Worm (Caenorhabditis elegans) whole organism, L1 larva: ENCODE data around the gene Y54G11A.9.

Experiments
- C16A3.4 ChIP-seq: fragments of 150-350 bp; optimal IDR thresholded peaks from 2 replicates; lab custom pipeline; 2014; ENCODE audit warnings: missing biosample characterization, missing genetic modification characterization
- C34B4.2 ChIP-seq: sonication (generic microtip); optimal IDR thresholded peaks from 2 replicates; lab custom pipeline; 2017; ENCODE audit warnings: mild to moderate bottlenecking, missing genetic modification characterization, missing compliant biosample characterization
- Y116A8C.19 ChIP-seq: sonication (generic microtip); optimal IDR thresholded peaks from 2 replicates; lab custom pipeline; 2016; ENCODE audit warnings: missing compliant biosample characterization, missing genetic modification characterization, borderline replicate concordance
- aha-1 ChIP-seq: fragments of 150-350 bp; optimal IDR thresholded peaks from 2 replicates; lab custom pipeline; 2014; ENCODE audit warnings: missing biosample characterization, missing genetic modification characterization
- alr-1 ChIP-seq: fragments of 200-800 bp; sonication (Bioruptor generic); optimal IDR thresholded peaks from 2 replicates; lab custom pipeline; 2018; ENCODE audit warnings: borderline replicate concordance, mild to moderate bottlenecking, missing genetic modification characterization, missing compliant biosample characterization
- blmp-1 ChIP-seq: fragments of 150-350 bp; optimal IDR thresholded peaks from 2 replicates; lab custom pipeline; 2014; ENCODE audit warnings: missing biosample characterization, missing genetic modification characterization
- ceh-63 ChIP-seq: fragments of 200-800 bp; sonication (Bioruptor generic); optimal IDR thresholded peaks from 2 replicates; lab custom pipeline; 2018; ENCODE audit warnings: mild to moderate bottlenecking, missing genetic modification characterization, missing compliant biosample characterization
- ceh-8 ChIP-seq: fragments of 200-800 bp; sonication (Bioruptor generic); optimal IDR thresholded peaks from 2 replicates; lab custom pipeline; 2018; ENCODE audit warnings: mild to moderate bottlenecking, missing genetic modification characterization, moderate library complexity, missing compliant biosample characterization
- ceh-82 ChIP-seq, 3 experiments: fragments of 150-350 bp in 1 of 3; sonication (generic microtip) in 2 of 3; optimal IDR thresholded peaks; 2 replicates each; lab custom pipeline; 2014 to 2017; ENCODE audit warnings: missing biosample characterization in 3 of 3, missing genetic modification characterization in 3 of 3
- dpl-1 ChIP-seq, 3 experiments: fragments of 150-350 bp in 2 of 3; sonication (generic microtip) in 1 of 3; optimal IDR thresholded peaks; 2 replicates each; lab custom pipeline; 2014 to 2017; ENCODE audit warnings: missing biosample characterization in 3 of 3, missing genetic modification characterization in 3 of 3, missing genetic modification reagents in 3 of 3
- dsc-1 ChIP-seq: sonication (generic microtip); optimal IDR thresholded peaks from 2 replicates; lab custom pipeline; 2016; ENCODE audit warnings: mild to moderate bottlenecking, missing genetic modification characterization, missing compliant biosample characterization
- efl-1 ChIP-seq, 4 experiments: fragments of 150-350 bp; optimal IDR thresholded peaks in 3 of 4; peaks in 1 of 4; 1 replicate in 1 of 4; 2 replicates in 3 of 4; lab custom pipeline; 2014; ENCODE audit warnings: missing biosample characterization in 2 of 4, missing genetic modification characterization in 2 of 4, missing genetic modification reagents in 2 of 4
- egl-13 ChIP-seq: sonication (generic microtip); optimal IDR thresholded peaks from 2 replicates; lab custom pipeline; 2016; ENCODE audit warnings: missing genotype, missing genetic modification reagents, missing genetic modification characterization, missing compliant biosample characterization
- egl-27 ChIP-seq, 2 experiments: fragments of 150-350 bp in 1 of 2; sonication (generic microtip); optimal IDR thresholded peaks; 3 replicates each; lab custom pipeline; 2017 to 2018; ENCODE audit warnings: missing biosample characterization in 2 of 2, missing genetic modification characterization in 2 of 2, missing genetic modification reagents in 2 of 2
- elt-2 ChIP-seq: sonication (generic microtip); optimal IDR thresholded peaks from 2 replicates; lab custom pipeline; 2016; ENCODE audit warnings: missing genetic modification characterization, mild to moderate bottlenecking, inconsistent platforms, missing compliant biosample characterization, missing genetic modification reagents
- elt-3 ChIP-seq, 6 experiments: fragments of 150-350 bp in 1 of 6; sonication (generic microtip); optimal IDR thresholded peaks; 2 replicates each; lab custom pipeline; 2017 to 2018; ENCODE audit warnings: missing biosample characterization in 6 of 6, missing genetic modification characterization in 6 of 6, inconsistent platforms in 1 of 6
- fkh-10 ChIP-seq: sonication (generic microtip); optimal IDR thresholded peaks from 2 replicates; lab custom pipeline; 2017; ENCODE audit warnings: missing biosample characterization, missing genetic modification reagents, missing genetic modification characterization
- fkh-4 ChIP-seq: sonication (generic microtip); optimal IDR thresholded peaks from 2 replicates; lab custom pipeline; 2016; ENCODE audit warnings: missing compliant biosample characterization, missing genetic modification characterization, borderline replicate concordance
- fkh-8 ChIP-seq: sonication (generic microtip); optimal IDR thresholded peaks from 2 replicates; lab custom pipeline; 2016; ENCODE audit warnings: mild to moderate bottlenecking, missing genetic modification characterization, missing compliant biosample characterization
- hlh-17 ChIP-seq: fragments of 200-800 bp; sonication (Bioruptor generic); optimal IDR thresholded peaks from 2 replicates; lab custom pipeline; 2018; ENCODE audit warnings: missing genetic modification characterization, mild to moderate bottlenecking, missing compliant biosample characterization, moderate library complexity, borderline replicate concordance
- hpl-2 ChIP-seq: fragments of 150-350 bp; optimal IDR thresholded peaks from 2 replicates; lab custom pipeline; 2014; ENCODE audit warnings: missing biosample characterization, missing genetic modification reagents, missing genetic modification characterization
- lin-13 ChIP-seq: fragments of 150-350 bp; optimal IDR thresholded peaks from 2 replicates; lab custom pipeline; 2014; ENCODE audit warnings: missing biosample characterization, missing genetic modification reagents, missing genetic modification characterization
- lin-14 ChIP-seq: fragments of 200-800 bp; sonication (Bioruptor generic); optimal IDR thresholded peaks from 2 replicates; lab custom pipeline; 2018; ENCODE audit warnings: mild to moderate bottlenecking, missing genetic modification characterization, moderate library complexity, missing compliant biosample characterization
- lin-15B ChIP-seq: fragments of 150-350 bp; sonication (generic microtip); optimal IDR thresholded peaks from 3 replicates; lab custom pipeline; 2014; ENCODE audit warnings: missing biosample characterization, missing genetic modification characterization
- lin-39 ChIP-seq: fragments of 150-350 bp; optimal IDR thresholded peaks from 2 replicates; lab custom pipeline; 2014; ENCODE audit warnings: missing biosample characterization, missing genetic modification reagents, missing genetic modification characterization
- lir-3 ChIP-seq: sonication (generic microtip); optimal IDR thresholded peaks from 2 replicates; lab custom pipeline; 2016; ENCODE audit warnings: mild to moderate bottlenecking, missing genetic modification characterization, moderate library complexity, missing compliant biosample characterization; ENCODE audit not compliant: poor library complexity
- lsy-2 ChIP-seq, 2 experiments: fragments of 150-350 bp; optimal IDR thresholded peaks; 2 replicates each; lab custom pipeline; 2014; ENCODE audit warnings: missing biosample characterization in 2 of 2, missing genetic modification characterization in 2 of 2
- mab-9 ChIP-seq: fragments of 200-800 bp; sonication (Bioruptor generic); IDR thresholded peaks from 2 replicates; pipeline ENCODE4 v1.3.6; 2022; ENCODE audit warnings: missing genetic modification reagents, missing genetic modification characterization, missing compliant biosample characterization
- mdl-1 ChIP-seq, 2 experiments: fragments of 150-350 bp; optimal IDR thresholded peaks; 2 replicates each; lab custom pipeline; 2014 to 2017; ENCODE audit warnings: missing biosample characterization in 2 of 2, missing genetic modification characterization in 2 of 2, inconsistent platforms in 1 of 2
- mef-2 ChIP-seq: fragments of 150-350 bp; optimal IDR thresholded peaks from 2 replicates; lab custom pipeline; 2014; ENCODE audit warnings: missing biosample characterization, missing genetic modification characterization
- nhr-11 ChIP-seq: fragments of 150-350 bp; optimal IDR thresholded peaks from 2 replicates; lab custom pipeline; 2014; ENCODE audit warnings: missing biosample characterization, missing genetic modification characterization
- nhr-12 ChIP-seq: sonication (generic microtip); optimal IDR thresholded peaks from 2 replicates; lab custom pipeline; 2017; ENCODE audit warnings: missing biosample characterization, missing genetic modification characterization
- nhr-19 ChIP-seq: fragments of 200-800 bp; sonication (Bioruptor generic); conservative IDR thresholded peaks from 2 replicates; pipeline ENCODE4 v1.3.6; 2022; ENCODE audit warnings: missing genetic modification characterization, missing compliant biosample characterization
- nhr-20 ChIP-seq: sonication (generic microtip); optimal IDR thresholded peaks from 2 replicates; lab custom pipeline; 2016; ENCODE audit warnings: mild to moderate bottlenecking, missing genetic modification characterization, missing compliant biosample characterization
- nhr-47 ChIP-seq: sonication (generic microtip); optimal IDR thresholded peaks from 2 replicates; lab custom pipeline; 2016; ENCODE audit warnings: mild to moderate bottlenecking, missing genetic modification characterization, moderate library complexity, missing compliant biosample characterization
- nhr-71 ChIP-seq: sonication (generic microtip); optimal IDR thresholded peaks from 2 replicates; lab custom pipeline; 2016; ENCODE audit warnings: mild to moderate bottlenecking, missing genetic modification characterization, moderate library complexity, missing compliant biosample characterization
- nhr-76 ChIP-seq: sonication (generic microtip); optimal IDR thresholded peaks from 2 replicates; lab custom pipeline; 2017; ENCODE audit warnings: missing biosample characterization, missing genetic modification characterization
- nhr-77 ChIP-seq: fragments of 150-350 bp; optimal IDR thresholded peaks from 2 replicates; lab custom pipeline; 2014; ENCODE audit warnings: missing biosample characterization, missing genetic modification characterization
- nhr-84 ChIP-seq: sonication (generic microtip); optimal IDR thresholded peaks from 2 replicates; lab custom pipeline; 2017; ENCODE audit warnings: missing biosample characterization, missing genetic modification characterization
- nhr-85 ChIP-seq: sonication (generic microtip); peaks from one replicate; lab custom pipeline; 2016; ENCODE audit warnings: missing genetic modification characterization, inconsistent platforms, missing compliant biosample characterization
- pag-3 ChIP-seq: sonication (generic microtip); optimal IDR thresholded peaks from 2 replicates; lab custom pipeline; 2017; ENCODE audit warnings: missing genetic modification characterization, mild to moderate bottlenecking, missing compliant biosample characterization, antibody characterized with exemption, borderline replicate concordance; ENCODE audit not compliant: insufficient read depth
- pax-3 ChIP-seq: fragments of 200-800 bp; sonication (Bioruptor generic); optimal IDR thresholded peaks from 2 replicates; lab custom pipeline; 2018; ENCODE audit warnings: mild to moderate bottlenecking, missing genetic modification characterization, moderate library complexity, missing compliant biosample characterization
- snpc-4 ChIP-seq: fragments of 150-350 bp; optimal IDR thresholded peaks from 2 replicates; lab custom pipeline; 2014; ENCODE audit warnings: missing biosample characterization, missing genetic modification characterization
- sup-37 ChIP-seq: fragments of 200-800 bp; sonication (Bioruptor generic); optimal IDR thresholded peaks from 2 replicates; lab custom pipeline; 2018; ENCODE audit warnings: mild to moderate bottlenecking, missing genetic modification characterization, missing compliant biosample characterization
- swsn-7 ChIP-seq: sonication (generic microtip); optimal IDR thresholded peaks from 2 replicates; lab custom pipeline; 2016; ENCODE audit warnings: missing genetic modification characterization, missing compliant biosample characterization
- tlp-1 ChIP-seq: fragments of 150-350 bp; optimal IDR thresholded peaks from 2 replicates; lab custom pipeline; 2014; ENCODE audit warnings: missing biosample characterization, missing genetic modification characterization
- unc-30 ChIP-seq: sonication (generic microtip); optimal IDR thresholded peaks from 2 replicates; lab custom pipeline; 2017; ENCODE audit warnings: missing biosample characterization, missing genetic modification characterization
- unc-62 ChIP-seq: fragments of 150-350 bp; optimal IDR thresholded peaks from 2 replicates; lab custom pipeline; 2014; ENCODE audit warnings: missing biosample characterization, missing genetic modification reagents, missing genetic modification characterization
- vab-15 ChIP-seq: sonication (generic microtip); optimal IDR thresholded peaks from 2 replicates; lab custom pipeline; 2017; ENCODE audit warnings: missing genotype, mild to moderate bottlenecking, missing genetic modification characterization, missing compliant biosample characterization
- zag-1 ChIP-seq: fragments of 150-350 bp; optimal IDR thresholded peaks from 2 replicates; lab custom pipeline; 2014; ENCODE audit warnings: missing biosample characterization, missing genetic modification characterization
- ztf-4 ChIP-seq: fragments of 150-350 bp; optimal IDR thresholded peaks from 2 replicates; lab custom pipeline; 2014; ENCODE audit warnings: missing biosample characterization, missing genetic modification characterization

Y54G11A.9 gene

ce11 chrII:14357936-14358416 is 11.7 kb upstream of the Y54G11A.9 start, which contains the start of the genes agl-1 and pfs-2:
agl-1 (minus strand) TSS chrII:14358113.
pfs-2 (plus strand) TSS chrII:14358366.
- TF ChIP-seq alr-1 (tag; lab: Kevin White, UChicago) (no peak), dpl-1 (GFP tag; optimal IDR thresholded peaks at IDR 0.05; lab: Kevin White, UChicago) (peak; percentile 88 to 92 (median 92)), unc-30 (tag; lab: Kevin White, UChicago) (no peak), ceh-82 (tag; optimal IDR thresholded peaks at IDR 0.05; lab: Kevin White, UChicago) (peak; percentile 43 to 81 (median 65)), egl-27 (tag; optimal IDR thresholded peaks at IDR 0.05; lab: Kevin White, UChicago) (no peak), efl-1 (optimal IDR thresholded peaks at IDR 0.05; lab: Kevin White, UChicago) (peak; percentile 77 to 94), efl-1 (GFP tag; optimal IDR thresholded peaks at IDR 0.05 in 1 of 2; lab: Kevin White, UChicago) (peak; percentile 91 to 99), mab-9 (GFP tag; lab: Robert Waterston, UW) (no peak; the same call in 1 of the 2 replicates), lin-13 (GFP tag; lab: Kevin White, UChicago) (peak; percentile 30), zag-1 (tag; lab: Kevin White, UChicago) (no peak), lin-14 (GFP tag; lab: Kevin White, UChicago) (peak; percentile 80), fkh-10 (no peak), snpc-4 (peak; percentile 56), vab-15 (tag; lab: Kevin White, UChicago) (no peak), nhr-12 (tag; lab: Kevin White, UChicago) (no peak), ceh-63 (GFP tag; lab: Kevin White, UChicago) (no peak), lin-15B (tag; lab: Kevin White, UChicago) (peak; percentile 69), hpl-2 (no peak), nhr-20 (tag; lab: Kevin White, UChicago) (peak; percentile 56), nhr-19 (peak; percentile 71), hlh-17 (GFP tag; lab: Kevin White, UChicago) (no peak), Y116A8C.19 (tag; lab: Kevin White, UChicago) (no peak), nhr-11 (peak; percentile 19), ceh-8 (no peak), elt-2 (tag; lab: Kevin White, UChicago) (no peak), pax-3 (tag; lab: Kevin White, UChicago) (no peak), nhr-71 (tag; lab: Kevin White, UChicago) (peak; percentile 83), ztf-4 (peak; percentile 16), C34B4.2 (no peak), fkh-8 (tag; lab: Kevin White, UChicago) (peak; percentile 58), sup-37 (no peak), mef-2 (tag; lab: Kevin White, UChicago) (no peak), C16A3.4 (peak; percentile 76), nhr-85 (tag; lab: Kevin White, UChicago) (peak; percentile 9), nhr-76 (no peak), nhr-47 (peak; percentile 80), aha-1 (tag; lab: Kevin White, UChicago) (no peak), unc-62 (GFP tag; lab: Kevin White, UChicago) (no peak), egl-13 (tag; lab: Kevin White, UChicago) (peak; percentile 54), lsy-2 (tag; optimal IDR thresholded peaks at IDR 0.05; lab: Kevin White, UChicago) (peak; percentile 91 to 94), mdl-1 (tag; optimal IDR thresholded peaks at IDR 0.05; lab: Kevin White, UChicago) (peak in 1 of 2 experiments; percentile 84), pag-3 (tag; lab: Kevin White, UChicago) (no peak), lir-3 (tag; lab: Kevin White, UChicago) (no peak), blmp-1 (tag; lab: Kevin White, UChicago) (no peak), elt-3 (tag; optimal IDR thresholded peaks at IDR 0.05; lab: Kevin White, UChicago) (peak in 1 of 6 experiments; percentile 34), fkh-4 (tag; lab: Kevin White, UChicago) (no peak), tlp-1 (tag; lab: Kevin White, UChicago) (no peak), nhr-77 (tag; lab: Kevin White, UChicago) (peak; percentile 73), lin-39 (tag; lab: Kevin White, UChicago) (no peak), nhr-84 (tag; lab: Kevin White, UChicago) (no peak), swsn-7 (tag; lab: Kevin White, UChicago) (peak; percentile 69), dsc-1 (tag; lab: Kevin White, UChicago) (peak; percentile 68)
